ENCODE assay signal across 6 worm cellular contexts in the genomic region with DNA sequence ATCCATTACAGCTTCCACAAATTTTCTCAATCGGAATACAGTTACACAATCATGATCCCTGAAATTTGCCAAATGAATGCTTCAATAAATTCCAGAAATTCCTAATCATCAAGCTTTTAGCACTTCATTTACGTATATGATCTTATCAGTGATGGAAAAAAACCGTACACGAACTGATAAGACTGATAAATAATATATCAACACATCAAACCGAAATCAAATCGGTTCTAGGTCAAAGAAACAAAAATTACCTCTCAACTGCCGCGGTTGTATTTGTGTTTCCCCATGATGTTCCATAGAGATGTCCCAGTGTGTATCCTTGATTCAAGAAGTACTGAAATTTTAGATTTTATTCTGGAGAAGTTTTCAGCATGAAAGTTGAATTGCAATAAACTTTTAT.
TF ChIP-seq lines count a peak whose summit lies in the region.

No protein-coding gene starts in this region.

TF ChIP-seq in whole organism, L1 larva, 84 proteins besides CTCF, POLR2A, EP300 and RAD21 (continues in another document):
- TF ChIP-seq lin-35 (GFP tag; optimal IDR thresholded peaks at IDR 0.05; lab: Kevin White, UChicago) (no peak), F16B12.6 (tag; optimal IDR thresholded peaks at IDR 0.05; lab: Kevin White, UChicago) (no peak), nhr-90 (tag; optimal IDR thresholded peaks at IDR 0.05; lab: Kevin White, UChicago; ENCODE audit: poor library complexity) (no peak), unc-86 (tag; optimal IDR thresholded peaks at IDR 0.05; lab: Kevin White, UChicago) (no peak), nhr-11 (tag; optimal IDR thresholded peaks at IDR 0.05; lab: Kevin White, UChicago) (no peak), ceh-82 (tag; optimal IDR thresholded peaks at IDR 0.05; lab: Kevin White, UChicago) (no peak), unc-130 (tag; optimal IDR thresholded peaks at IDR 0.05; lab: Kevin White, UChicago) (no peak), sox-4 (tag; optimal IDR thresholded peaks at IDR 0.05; lab: Kevin White, UChicago) (no peak), fkh-4 (tag; optimal IDR thresholded peaks at IDR 0.05; lab: Kevin White, UChicago; ENCODE audit: borderline replicate concordance) (no peak), grh-1 (GFP tag; IDR thresholded peaks at IDR 0.05; lab: Robert Waterston, UW) (no peak), hpl-2 (GFP tag; optimal IDR thresholded peaks at IDR 0.05; lab: Kevin White, UChicago) (no peak), ztf-11 (tag; optimal IDR thresholded peaks at IDR 0.05; lab: Kevin White, UChicago) (no peak), egl-13 (tag; optimal IDR thresholded peaks at IDR 0.05; lab: Kevin White, UChicago) (no peak), ama-1 (optimal IDR thresholded peaks at IDR 0.05; lab: Kevin White, UChicago) (no peak), nhr-84 (tag; optimal IDR thresholded peaks at IDR 0.05; lab: Kevin White, UChicago) (no peak)

TF ChIP-seq in whole organism, L2 larva, 48 proteins besides CTCF, POLR2A, EP300 and RAD21:
- peak; percentile 17 for TF ChIP-seq sma-9 (GFP tag; optimal IDR thresholded peaks at IDR 0.05; lab: Kevin White, UChicago)
- no peak for TF ChIP-seq sma-9 (tag; optimal IDR thresholded peaks at IDR 0.05; lab: Kevin White, UChicago)
- no peak for TF ChIP-seq mbf-1 (tag; optimal IDR thresholded peaks at IDR 0.05; lab: Kevin White, UChicago)
- peak; percentile 66 for TF ChIP-seq fos-1 (tag; optimal IDR thresholded peaks at IDR 0.05; lab: Kevin White, UChicago)
- TF ChIP-seq sma-3 (GFP tag; optimal IDR thresholded peaks at IDR 0.05; lab: Kevin White, UChicago) = no peak
- TF ChIP-seq crh-2 (tag; optimal IDR thresholded peaks at IDR 0.05; lab: Kevin White, UChicago) = peak; percentile 15

TF ChIP-seq in whole organism, L3 larva, 47 proteins besides CTCF, POLR2A, EP300 and RAD21:
- TF ChIP-seq pqm-1 (tag; optimal IDR thresholded peaks at IDR 0.05; lab: Kevin White, UChicago) (peak; percentile 43), elt-2 (tag; optimal IDR thresholded peaks at IDR 0.05; lab: Kevin White, UChicago) (peak; percentile 91), pha-4 (tag; optimal IDR thresholded peaks at IDR 0.05; lab: Kevin White, UChicago) (peak; percentile 7), ztf-4 (tag; optimal IDR thresholded peaks at IDR 0.05; lab: Kevin White, UChicago) (no peak), ama-1 (optimal IDR thresholded peaks at IDR 0.05; lab: Kevin White, UChicago) (no peak)

TF ChIP-seq in whole organism, L4 larva, 104 proteins besides CTCF, POLR2A, EP300 and RAD21 (continues in another document):
- no peak for TF ChIP-seq aly-2 (tag; optimal IDR thresholded peaks at IDR 0.05; lab: Kevin White, UChicago)
- TF ChIP-seq hlh-11 (tag; optimal IDR thresholded peaks at IDR 0.05; lab: Kevin White, UChicago) = peak; percentile 23
- TF ChIP-seq dmd-6 (GFP tag; IDR thresholded peaks at IDR 0.05; lab: Robert Waterston, UW) = peak; percentile 70
- no peak for TF ChIP-seq nhr-25 (tag; optimal IDR thresholded peaks at IDR 0.05; lab: Kevin White, UChicago; ENCODE audit: borderline replicate concordance, insufficient read depth)
- TF ChIP-seq F37D6.2 (tag; optimal IDR thresholded peaks at IDR 0.05; lab: Kevin White, UChicago) = no peak
- TF ChIP-seq unc-130 (GFP tag; optimal IDR thresholded peaks at IDR 0.05; lab: Kevin White, UChicago) = no peak
- TF ChIP-seq ceh-28 (tag; optimal IDR thresholded peaks at IDR 0.05; lab: Kevin White, UChicago) = no peak
- TF ChIP-seq egl-43 (GFP tag; IDR thresholded peaks at IDR 0.05; lab: Robert Waterston, UW) = no peak
- no peak for TF ChIP-seq F44E2.7 (GFP tag; IDR thresholded peaks at IDR 0.05; lab: Robert Waterston, UW)
- no peak for TF ChIP-seq ceh-62 (tag; optimal IDR thresholded peaks at IDR 0.05; lab: Kevin White, UChicago)
- TF ChIP-seq madf-5 (GFP tag; IDR thresholded peaks at IDR 0.05; lab: Robert Waterston, UW) = no peak
- TF ChIP-seq daf-16 (GFP tag; optimal IDR thresholded peaks at IDR 0.05; lab: Kevin White, UChicago) = no peak
- peak; percentile 55 for TF ChIP-seq daf-16 (tag; optimal IDR thresholded peaks at IDR 0.05; lab: Kevin White, UChicago)
- no peak for TF ChIP-seq snpc-1.2 (GFP tag; IDR thresholded peaks at IDR 0.05; lab: Robert Waterston, UW)
- TF ChIP-seq zfp-2 (tag; optimal IDR thresholded peaks at IDR 0.05; lab: Kevin White, UChicago) = no peak
- TF ChIP-seq vab-7 (GFP tag; IDR thresholded peaks at IDR 0.05; lab: Robert Waterston, UW) = no peak
- no peak for TF ChIP-seq lin-15B (tag; optimal IDR thresholded peaks at IDR 0.05; lab: Kevin White, UChicago)
- no peak for TF ChIP-seq egl-27 (tag; optimal IDR thresholded peaks at IDR 0.05; lab: Kevin White, UChicago)
- no peak for TF ChIP-seq spr-3 (GFP tag; optimal IDR thresholded peaks at IDR 0.05; lab: Kevin White, UChicago)
- TF ChIP-seq nhr-42 (GFP tag; IDR thresholded peaks at IDR 0.05; lab: Robert Waterston, UW) = no peak
- peak; percentile 77 for TF ChIP-seq pqm-1 (tag; optimal IDR thresholded peaks at IDR 0.05; lab: Kevin White, UChicago)
- TF ChIP-seq F49E8.2 (tag; optimal IDR thresholded peaks at IDR 0.05; lab: Kevin White, UChicago; ENCODE audit: borderline replicate concordance) = no peak

TF ChIP-seq in whole organism, late embryonic, 69 proteins besides CTCF, POLR2A, EP300 and RAD21:
- TF ChIP-seq C38D4.7 (GFP tag; optimal IDR thresholded peaks at IDR 0.05; lab: Kevin White, UChicago) (no peak), ceh-2 (tag; optimal IDR thresholded peaks at IDR 0.05; lab: Kevin White, UChicago) (no peak), elt-2 (tag; optimal IDR thresholded peaks at IDR 0.05; lab: Kevin White, UChicago) (peak; percentile 34), zip-5 (tag; optimal IDR thresholded peaks at IDR 0.05; lab: Kevin White, UChicago) (no peak), hlh-15 (tag; optimal IDR thresholded peaks at IDR 0.05; lab: Kevin White, UChicago) (no peak), fax-1 (tag; optimal IDR thresholded peaks at IDR 0.05; lab: Kevin White, UChicago) (no peak)

TF ChIP-seq in whole organism, young adult, 124 proteins besides CTCF, POLR2A, EP300 and RAD21:
- TF ChIP-seq tbp1 (GFP tag; optimal IDR thresholded peaks at IDR 0.05; lab: Kevin White, UChicago) (no peak), nhr-80 (tag; optimal IDR thresholded peaks at IDR 0.05; lab: Kevin White, UChicago) (peak; percentile 57)
